Fruit fly (Drosophila melanogaster): ENCODE measurements around the gene hh.
A peak's percentile ranks its signal among the peaks of the same experiment; 100 is the strongest.

Gene hh

DNA sequence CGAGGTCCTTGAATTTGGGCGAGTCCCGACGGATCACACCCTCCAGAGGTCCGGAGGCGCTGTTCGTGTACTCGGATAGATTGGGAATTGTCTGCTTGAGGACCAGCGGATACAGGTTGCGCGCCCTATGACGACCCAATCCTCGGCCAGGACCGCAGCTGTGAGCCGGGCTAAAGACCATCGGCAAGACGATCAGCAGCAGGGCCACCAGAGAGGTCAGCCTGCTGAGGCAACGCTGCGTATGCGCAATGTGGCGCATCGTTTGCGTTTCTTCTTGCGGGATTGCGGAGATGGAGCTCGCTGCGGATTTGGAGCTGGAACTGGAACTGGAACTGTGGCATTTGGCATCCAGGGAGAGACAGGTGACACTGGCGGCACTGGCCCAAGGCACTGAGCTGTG lies 593 bp downstream of the hh start:
- TF ChIP-seq ovo (GFP tag; optimal IDR thresholded peaks at IDR 0.05), result no peak
- TF ChIP-seq kay (GFP tag; ENCODE audit: borderline replicate concordance), result no peak
- no peak for TF ChIP-seq CG7045 (GFP tag; optimal IDR thresholded peaks at IDR 0.05)
- TF ChIP-seq tj (GFP tag; optimal IDR thresholded peaks at IDR 0.05), result no peak
- TF ChIP-seq toe (GFP tag; optimal IDR thresholded peaks at IDR 0.05), result no peak
- no peak for TF ChIP-seq cnc (optimal IDR thresholded peaks at IDR 0.05)
- no peak for TF ChIP-seq cic (GFP tag; optimal IDR thresholded peaks at IDR 0.05)
- TF ChIP-seq CG14711 (tag; optimal IDR thresholded peaks at IDR 0.05), result no peak
- TF ChIP-seq CG11617 (GFP tag; optimal IDR thresholded peaks at IDR 0.05), result no peak
- no peak for TF ChIP-seq CG33017 (tag; optimal IDR thresholded peaks at IDR 0.05)
- TF ChIP-seq CG12768 (GFP tag; optimal IDR thresholded peaks at IDR 0.05), result no peak
- TF ChIP-seq CG1620 (GFP tag; optimal IDR thresholded peaks at IDR 0.05), result no peak
- TF ChIP-seq Mnt (GFP tag; optimal IDR thresholded peaks at IDR 0.05), result no peak
- TF ChIP-seq CG7101 (tag; optimal IDR thresholded peaks at IDR 0.05), result no peak
- TF ChIP-seq CG5204 (GFP tag; optimal IDR thresholded peaks at IDR 0.05), result no peak

DNA sequence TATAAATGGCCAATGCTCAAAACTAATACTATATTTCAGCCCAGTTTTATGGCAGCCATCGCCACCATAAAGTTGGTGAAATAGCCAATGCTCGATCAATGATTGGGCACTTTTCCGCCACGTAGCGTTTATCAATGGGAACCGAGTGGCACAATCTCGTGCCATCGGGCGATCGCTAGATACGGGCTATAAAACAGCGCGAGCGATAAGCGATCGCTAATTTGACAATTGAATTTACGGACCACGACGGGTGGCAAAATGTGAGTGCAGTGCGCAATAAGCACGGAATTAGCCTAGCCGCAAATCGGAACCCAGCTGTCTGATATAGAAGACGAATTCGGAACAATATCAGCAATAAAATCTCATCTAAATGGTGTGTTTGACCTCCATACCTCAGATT lies 1.4 kb downstream of the hh start:
- TF ChIP-seq cic (GFP tag; optimal IDR thresholded peaks at IDR 0.05) (no peak), cnc (optimal IDR thresholded peaks at IDR 0.05) (peak; percentile 11 to 52)

DNA sequence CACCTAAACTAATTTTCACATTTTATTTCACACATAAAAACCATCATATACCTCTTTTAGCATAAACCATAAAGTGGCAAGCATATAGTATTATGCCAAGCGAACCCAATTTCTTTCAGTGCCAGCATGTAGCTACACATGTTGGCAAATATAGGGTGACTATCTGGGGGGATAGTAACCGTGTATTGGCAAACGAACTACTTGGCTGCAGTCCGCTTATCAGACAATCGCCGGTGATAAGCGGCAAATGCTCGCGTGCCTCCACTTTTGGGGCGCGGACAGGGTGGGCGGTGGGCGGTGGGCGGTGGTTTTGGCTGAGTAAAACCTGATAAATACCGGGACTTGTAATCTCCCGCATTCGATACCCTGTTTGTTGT lies 2.1 kb downstream of the hh start:
- TF ChIP-seq toe (GFP tag; optimal IDR thresholded peaks at IDR 0.05) (peak; percentile 14), CG5204 (GFP tag; optimal IDR thresholded peaks at IDR 0.05) (no peak), ovo (GFP tag; optimal IDR thresholded peaks at IDR 0.05) (no peak), CG1620 (GFP tag; optimal IDR thresholded peaks at IDR 0.05) (no peak), Mnt (GFP tag; optimal IDR thresholded peaks at IDR 0.05) (peak; percentile 28), CG7101 (tag; optimal IDR thresholded peaks at IDR 0.05) (peak; percentile 11), CG11617 (GFP tag; optimal IDR thresholded peaks at IDR 0.05) (peak; percentile 53), Hr96 (GFP tag; optimal IDR thresholded peaks at IDR 0.05) (peak; percentile 1), pad (GFP tag; optimal IDR thresholded peaks at IDR 0.05) (peak; percentile 5), kay (GFP tag; ENCODE audit: borderline replicate concordance) (no peak), tj (GFP tag; optimal IDR thresholded peaks at IDR 0.05) (no peak), CG7045 (GFP tag; optimal IDR thresholded peaks at IDR 0.05) (peak; percentile 37), CG12768 (GFP tag; optimal IDR thresholded peaks at IDR 0.05) (peak; percentile 41), Clk (GFP tag; optimal IDR thresholded peaks at IDR 0.05) (peak; percentile 15)

DNA sequence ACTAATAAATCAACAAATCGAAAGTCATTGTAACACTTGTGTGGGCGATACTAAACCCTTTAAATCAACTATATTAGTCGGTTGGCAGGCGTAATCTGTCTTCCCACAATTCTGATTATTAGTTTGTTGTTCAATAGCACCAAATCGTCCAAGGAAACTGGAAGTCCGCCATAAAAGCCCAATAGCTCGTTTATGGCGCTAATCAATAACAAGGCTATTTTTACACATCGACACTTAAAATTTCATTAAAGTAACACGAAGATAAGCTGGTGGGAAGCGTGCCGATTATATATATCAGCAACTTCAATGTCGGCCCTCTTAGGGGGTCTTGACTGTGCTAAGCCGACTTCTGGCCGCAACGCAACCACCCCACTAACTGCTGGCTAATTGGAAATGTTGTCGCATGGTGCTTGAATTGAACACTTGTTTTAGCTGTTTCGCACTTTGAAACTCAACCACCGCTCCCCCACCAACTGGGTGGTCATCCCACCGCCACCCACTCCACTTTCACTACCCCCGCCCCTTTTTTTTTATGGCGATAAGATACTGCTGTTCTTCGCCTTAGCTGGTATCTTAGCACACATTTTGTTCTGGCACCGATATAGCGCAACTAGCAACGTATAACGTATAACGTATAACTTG lies 2.6 kb downstream of the hh start:
- TF ChIP-seq cic (GFP tag; optimal IDR thresholded peaks at IDR 0.05), result peak; percentile 71
- TF ChIP-seq CG14711 (tag; optimal IDR thresholded peaks at IDR 0.05), result no peak
- TF ChIP-seq Mnt (GFP tag; optimal IDR thresholded peaks at IDR 0.05), result no peak
- TF ChIP-seq cnc (optimal IDR thresholded peaks at IDR 0.05), result no peak
- TF ChIP-seq CG12768 (GFP tag; optimal IDR thresholded peaks at IDR 0.05), result peak; percentile 69
- TF ChIP-seq CG33017 (tag; optimal IDR thresholded peaks at IDR 0.05), result no peak
- no peak for TF ChIP-seq CG11617 (GFP tag; optimal IDR thresholded peaks at IDR 0.05)
- TF ChIP-seq CG7101 (tag; optimal IDR thresholded peaks at IDR 0.05), result no peak
- no peak for TF ChIP-seq bab1 (GFP tag; optimal IDR thresholded peaks at IDR 0.05)
- no peak for TF ChIP-seq Hr96 (GFP tag; optimal IDR thresholded peaks at IDR 0.05)
- TF ChIP-seq kay (GFP tag; ENCODE audit: borderline replicate concordance), result no peak

DNA sequence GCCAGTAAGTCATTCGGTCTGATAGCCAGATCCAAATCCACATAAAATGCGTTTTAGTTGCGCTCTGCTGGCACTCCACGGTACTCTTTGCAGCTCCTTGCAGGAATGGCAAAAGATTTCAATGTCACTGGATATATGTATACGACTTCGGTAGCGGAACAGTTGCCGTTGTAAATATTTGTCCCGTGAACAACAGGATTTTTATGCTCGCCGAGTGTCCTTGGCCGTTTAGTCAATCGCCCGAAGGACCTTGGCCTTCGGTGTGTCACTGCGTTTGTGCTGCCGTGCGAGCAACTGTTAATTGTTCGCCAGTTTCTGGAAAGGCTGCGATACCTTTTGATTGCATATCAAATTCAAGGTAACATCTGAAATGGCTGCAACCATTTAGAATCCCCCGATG lies 3.3 kb downstream of the hh start:
- TF ChIP-seq toe (GFP tag; optimal IDR thresholded peaks at IDR 0.05), result no peak
- TF ChIP-seq CG12768 (GFP tag; optimal IDR thresholded peaks at IDR 0.05), result no peak
- TF ChIP-seq kay (GFP tag; ENCODE audit: borderline replicate concordance), result no peak
- TF ChIP-seq Hr96 (GFP tag; optimal IDR thresholded peaks at IDR 0.05), result no peak
- TF ChIP-seq CG11617 (GFP tag; optimal IDR thresholded peaks at IDR 0.05), result no peak
- TF ChIP-seq Clk (GFP tag; optimal IDR thresholded peaks at IDR 0.05), result no peak
- no peak for TF ChIP-seq CG14711 (tag; optimal IDR thresholded peaks at IDR 0.05)
- no peak for TF ChIP-seq CG5204 (GFP tag; optimal IDR thresholded peaks at IDR 0.05)

DNA sequence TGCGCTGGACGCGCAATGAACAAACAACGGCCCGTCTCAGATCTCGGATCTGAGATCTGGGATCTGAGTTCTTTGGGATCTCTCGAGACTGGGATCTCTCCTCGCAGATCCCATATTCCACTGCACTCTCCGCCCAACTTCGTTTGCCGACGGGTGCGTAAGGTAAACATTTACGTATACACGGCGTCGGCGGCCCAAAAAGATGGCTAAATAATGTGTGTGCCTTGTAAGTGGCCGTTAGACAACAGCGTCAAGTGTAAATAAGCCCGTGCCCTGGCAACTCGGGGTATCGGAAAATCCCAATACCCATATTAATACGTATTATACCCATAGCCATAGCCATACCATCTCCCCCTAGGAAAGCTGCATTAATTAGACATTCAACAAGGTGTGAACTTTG lies 7.0 kb downstream of the hh start:
- no peak for TF ChIP-seq CG1620 (GFP tag; optimal IDR thresholded peaks at IDR 0.05)
- TF ChIP-seq Crg-1 (GFP tag; optimal IDR thresholded peaks at IDR 0.05), result no peak
- no peak for TF ChIP-seq toe (GFP tag; optimal IDR thresholded peaks at IDR 0.05)
- no peak for TF ChIP-seq CG7101 (tag; optimal IDR thresholded peaks at IDR 0.05)
- TF ChIP-seq CG14711 (tag; optimal IDR thresholded peaks at IDR 0.05), result no peak
- TF ChIP-seq CG5204 (GFP tag; optimal IDR thresholded peaks at IDR 0.05), result no peak
- TF ChIP-seq Clk (GFP tag; optimal IDR thresholded peaks at IDR 0.05), result no peak
- no peak for TF ChIP-seq cnc (optimal IDR thresholded peaks at IDR 0.05)
- TF ChIP-seq ovo (GFP tag; optimal IDR thresholded peaks at IDR 0.05), result no peak
- TF ChIP-seq Mnt (GFP tag; optimal IDR thresholded peaks at IDR 0.05), result no peak
- TF ChIP-seq CG7045 (GFP tag; optimal IDR thresholded peaks at IDR 0.05), result no peak

DNA sequence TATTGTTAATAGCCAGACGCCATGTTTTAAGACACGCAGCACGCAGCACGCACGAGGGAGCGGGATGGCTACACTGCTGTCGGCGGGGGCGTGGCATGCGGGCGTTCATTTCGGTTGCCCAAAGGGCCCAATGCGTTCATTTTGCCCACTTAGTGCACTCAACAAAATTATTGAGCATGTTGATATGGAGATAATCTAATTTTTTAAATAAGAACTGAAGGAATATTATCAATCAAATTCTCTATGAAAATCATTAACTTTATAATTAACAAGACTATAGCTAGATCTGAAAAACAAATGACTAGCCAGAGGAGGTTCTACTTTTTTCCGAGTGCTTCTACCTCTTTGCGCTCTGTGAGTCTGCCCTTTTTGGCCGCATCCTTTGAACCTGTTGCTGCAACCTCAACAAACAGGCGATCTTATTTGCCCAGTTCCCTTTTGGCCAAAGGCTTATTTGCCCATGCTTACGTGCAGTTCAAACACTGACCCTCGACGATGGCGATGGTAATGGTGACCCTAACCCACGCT lies 8.3 kb downstream of the hh start:
- TF ChIP-seq ovo (GFP tag; optimal IDR thresholded peaks at IDR 0.05), result no peak
- TF ChIP-seq CG7101 (tag; optimal IDR thresholded peaks at IDR 0.05), result no peak
- no peak for TF ChIP-seq toe (GFP tag; optimal IDR thresholded peaks at IDR 0.05)
- TF ChIP-seq kay (GFP tag; ENCODE audit: borderline replicate concordance), result no peak
- no peak for TF ChIP-seq cnc (optimal IDR thresholded peaks at IDR 0.05)
- no peak for TF ChIP-seq Crg-1 (GFP tag; optimal IDR thresholded peaks at IDR 0.05)

Data from whole organism, adult.